Fruit fly (Drosophila melanogaster) S2 (cell line): ENCODE measurements around the gene dl.

ENCODE experiments used
- CG8478 ChIP-seq: fragments of >200 bp; optimal IDR thresholded peaks from 2 replicates; lab custom pipeline; 2018
- CTCF ChIP-seq, 2 experiments: fragments of >200 bp; optimal IDR thresholded peaks; 2 replicates each; lab custom pipeline; 2018

DNA sequence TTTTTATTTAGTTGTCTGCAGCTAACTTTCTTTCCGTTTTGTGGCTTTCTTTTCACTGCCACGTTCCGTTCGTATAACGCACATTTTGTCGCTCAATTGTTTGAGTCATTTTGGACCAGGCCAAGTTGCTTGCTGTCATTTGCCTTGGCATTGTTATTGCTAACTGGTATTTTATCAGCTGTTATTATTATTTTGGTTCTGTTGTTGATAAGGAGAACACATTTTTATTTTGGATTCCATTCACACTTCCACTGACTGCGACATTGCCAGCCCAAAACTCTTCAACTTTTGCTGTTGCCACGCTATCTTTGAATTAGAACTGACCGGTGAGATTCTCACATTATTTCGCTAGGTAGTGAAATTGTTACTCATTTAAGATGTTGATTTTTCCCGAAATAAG is 59.4 kb downstream of the dl start:
- TF ChIP-seq CG8478 (lab: Kevin White, UChicago): no peak
- TF ChIP-seq CTCF (optimal IDR thresholded peaks at IDR 0.05; lab: Kevin White, UChicago): no peak
